Worm (Caenorhabditis elegans): ENCODE measurements around the gene clec-57.

ce11 chrV:14468931-14469330 lies at the start of gene clec-57:
- TF ChIP-seq lsy-2 (tag; optimal IDR thresholded peaks at IDR 0.05): no peak
- no peak for TF ChIP-seq ZK546.5 (tag; optimal IDR thresholded peaks at IDR 0.05)
- no peak for TF ChIP-seq nhr-11 (tag; optimal IDR thresholded peaks at IDR 0.05)
- no peak for TF ChIP-seq ama-1 (optimal IDR thresholded peaks at IDR 0.05)
- no peak for TF ChIP-seq ceh-82 (tag; optimal IDR thresholded peaks at IDR 0.05)
- no peak for TF ChIP-seq unc-62 (GFP tag; optimal IDR thresholded peaks at IDR 0.05)
- TF ChIP-seq nhr-25 (tag; optimal IDR thresholded peaks at IDR 0.05): no peak
- TF ChIP-seq mdl-1 (tag; optimal IDR thresholded peaks at IDR 0.05): no peak
- TF ChIP-seq elt-3 (tag; optimal IDR thresholded peaks at IDR 0.05): no peak
- TF ChIP-seq mab-5 (tag; optimal IDR thresholded peaks at IDR 0.05): no peak
